Worm (Caenorhabditis elegans): ENCODE data around the gene alp-1.

DNA sequence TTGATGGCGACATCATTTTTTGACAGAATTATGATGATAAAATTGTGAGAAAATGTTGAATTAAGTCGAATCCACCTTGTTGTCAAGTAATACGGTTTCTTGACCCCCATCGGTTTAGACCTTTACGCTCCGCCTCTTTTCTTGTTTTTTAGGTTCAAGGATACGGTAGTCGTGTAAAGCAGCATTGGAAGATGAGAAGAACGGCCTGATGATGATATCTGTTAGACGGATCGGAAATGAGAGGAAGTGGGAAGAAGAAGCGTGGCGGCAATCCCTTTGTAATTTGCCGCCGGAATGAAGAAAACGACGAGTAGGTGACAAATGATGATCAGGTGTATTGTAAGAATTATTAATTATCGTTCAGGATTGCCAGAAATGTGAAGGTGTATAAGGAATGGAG lies 27.5 kb downstream of the alp-1 start, which contains the start of gene npax-4:
- TF ChIP-seq ama-1 (optimal IDR thresholded peaks at IDR 0.05) (no peak), tra-4 (tag; optimal IDR thresholded peaks at IDR 0.05) (no peak), hmbx-1 (tag; optimal IDR thresholded peaks at IDR 0.05) (no peak), B0310.2 (tag; optimal IDR thresholded peaks at IDR 0.05) (no peak), tbx-37 (GFP tag; conservative IDR thresholded peaks at IDR 0.05) (no peak), hnd-1 (tag; optimal IDR thresholded peaks at IDR 0.05) (no peak)

Measured in whole organism, early embryonic.